Worm (Caenorhabditis elegans) whole organism, early embryonic: ENCODE data around the gene sdz-9.

Source experiments
- B0310.2 ChIP-seq: sonication (generic microtip); optimal IDR thresholded peaks from 2 replicates; lab custom pipeline; 2016; ENCODE audit warnings: mild to moderate bottlenecking, missing genetic modification characterization, missing compliant biosample characterization
- F13C5.2 ChIP-seq: sonication (generic microtip); optimal IDR thresholded peaks from 2 replicates; lab custom pipeline; 2017; ENCODE audit warnings: mild to moderate bottlenecking, missing genetic modification characterization, inconsistent platforms, missing compliant biosample characterization
- aly-1 ChIP-seq: sonication (generic microtip); optimal IDR thresholded peaks from 2 replicates; lab custom pipeline; 2016; ENCODE audit warnings: missing genetic modification characterization, missing compliant biosample characterization
- ama-1 ChIP-seq: fragments of 150-350 bp; optimal IDR thresholded peaks from 2 replicates; lab custom pipeline; 2014
- ceh-13 ChIP-seq: fragments of 200-800 bp; sonication (Bioruptor generic); optimal IDR thresholded peaks from 2 replicates; lab custom pipeline; 2018; ENCODE audit warnings: mild to moderate bottlenecking, missing genetic modification characterization, missing compliant biosample characterization
- flt-1 ChIP-seq: fragments of 200-800 bp; sonication (Bioruptor generic); IDR thresholded peaks from 2 replicates; pipeline ENCODE4 v1.3.6; 2022; ENCODE audit warnings: missing genetic modification characterization, missing compliant biosample characterization
- hmg-4 ChIP-seq: fragments of 200-800 bp; sonication (Bioruptor generic); optimal IDR thresholded peaks from 2 replicates; lab custom pipeline; 2018; ENCODE audit warnings: mild to moderate bottlenecking, missing genetic modification characterization, missing compliant biosample characterization
- pes-1 ChIP-seq: fragments of 200-800 bp; sonication (Bioruptor generic); IDR thresholded peaks from 2 replicates; pipeline ENCODE4 v1.3.6; 2022; ENCODE audit warnings: missing genetic modification reagents, missing genetic modification characterization, missing compliant biosample characterization
- scrt-1 ChIP-seq: fragments of 200-800 bp; sonication (Bioruptor generic); IDR thresholded peaks from 2 replicates; pipeline ENCODE4 v1.3.6; 2022; ENCODE audit warnings: missing genetic modification characterization, missing compliant biosample characterization
- sea-1 ChIP-seq: fragments of 200-800 bp; sonication (Bioruptor generic); conservative IDR thresholded peaks from 2 replicates; pipeline ENCODE4 v1.3.6; 2022; ENCODE audit warnings: missing genetic modification characterization, missing compliant biosample characterization
- tbx-11 ChIP-seq: fragments of 200-800 bp; sonication (Bioruptor generic); IDR thresholded peaks from 2 replicates; pipeline ENCODE4 v1.3.6; 2022; ENCODE audit warnings: missing genetic modification characterization, missing compliant biosample characterization
- tbx-37 ChIP-seq: fragments of 200-800 bp; sonication (Bioruptor generic); conservative IDR thresholded peaks from 2 replicates; pipeline ENCODE4 v1.3.6; 2022; ENCODE audit warnings: missing genetic modification reagents, missing genetic modification characterization, missing compliant biosample characterization
- tra-4 ChIP-seq: sonication (generic microtip); optimal IDR thresholded peaks from 2 replicates; lab custom pipeline; 2017; ENCODE audit warnings: missing genetic modification characterization, missing compliant biosample characterization

ce11 chrII:2726774-2727173, 46.7 kb downstream of the sdz-9 start:
- TF ChIP-seq ama-1 (no peak), ceh-13 (no peak), sea-1 (no peak), tbx-11 (GFP tag; lab: Robert Waterston, UW) (no peak), scrt-1 (GFP tag; lab: Robert Waterston, UW) (no peak), F13C5.2 (tag; lab: Kevin White, UChicago) (no peak), tra-4 (no peak), tbx-37 (no peak), flt-1 (GFP tag; lab: Robert Waterston, UW) (no peak), aly-1 (tag; lab: Kevin White, UChicago) (no peak), B0310.2 (tag; lab: Kevin White, UChicago) (no peak), pes-1 (GFP tag; lab: Robert Waterston, UW) (no peak), hmg-4 (no peak)
